Worm (Caenorhabditis elegans): ENCODE results near the gene ZK632.9.

Gene ZK632.9

ce11 chrIII:9775916-9776315 is 49.3 kb downstream of the ZK632.9 start:
- TF ChIP-seq F13C5.2 (tag; optimal IDR thresholded peaks at IDR 0.05) = no peak
- no peak for TF ChIP-seq ceh-13 (GFP tag; optimal IDR thresholded peaks at IDR 0.05)
- TF ChIP-seq hmg-4 (GFP tag; optimal IDR thresholded peaks at IDR 0.05) = no peak
- TF ChIP-seq B0310.2 (tag; optimal IDR thresholded peaks at IDR 0.05) = no peak
- no peak for TF ChIP-seq tbx-11 (GFP tag; IDR thresholded peaks at IDR 0.05)
- no peak for TF ChIP-seq sea-1 (GFP tag; conservative IDR thresholded peaks at IDR 0.05)
- no peak for TF ChIP-seq pes-1 (GFP tag; IDR thresholded peaks at IDR 0.05)
- TF ChIP-seq ets-7 (tag; optimal IDR thresholded peaks at IDR 0.05) = no peak
- no peak for TF ChIP-seq hmbx-1 (tag; optimal IDR thresholded peaks at IDR 0.05)
- TF ChIP-seq tra-4 (tag; optimal IDR thresholded peaks at IDR 0.05) = no peak
- no peak for TF ChIP-seq ceh-36 (tag; optimal IDR thresholded peaks at IDR 0.05)
- TF ChIP-seq scrt-1 (GFP tag; IDR thresholded peaks at IDR 0.05) = no peak
- no peak for TF ChIP-seq ama-1 (optimal IDR thresholded peaks at IDR 0.05)
- no peak for TF ChIP-seq aly-1 (tag; optimal IDR thresholded peaks at IDR 0.05)
- no peak for TF ChIP-seq flt-1 (GFP tag; IDR thresholded peaks at IDR 0.05)
- TF ChIP-seq tbx-37 (GFP tag; conservative IDR thresholded peaks at IDR 0.05) = no peak

Data from whole organism, early embryonic.